Fruit fly (Drosophila melanogaster) whole organism: Measurements from ENCODE around the gene CG17746.

Experiments used
- CG8478 ChIP-seq: fragments of >200 bp; optimal IDR thresholded peaks from 2 replicates; lab custom pipeline; 2018; ENCODE audit warnings: inconsistent platforms
- pan ChIP-seq: fragments of >200 bp; optimal IDR thresholded peaks from 2 replicates; lab custom pipeline; 2017
- psq ChIP-seq: fragments of >200 bp; optimal IDR thresholded peaks from 2 replicates; lab custom pipeline; 2017

dm6 chr3L:3223390-3223914 is 15.9 kb downstream of the CG17746 start:
- TF ChIP-seq pan (lab: Kevin White, UChicago) (no peak), psq (no peak), CG8478 (lab: Kevin White, UChicago) (no peak)
